Worm (Caenorhabditis elegans): Measurements from ENCODE around the gene C02G6.2.

Gene C02G6.2

DNA sequence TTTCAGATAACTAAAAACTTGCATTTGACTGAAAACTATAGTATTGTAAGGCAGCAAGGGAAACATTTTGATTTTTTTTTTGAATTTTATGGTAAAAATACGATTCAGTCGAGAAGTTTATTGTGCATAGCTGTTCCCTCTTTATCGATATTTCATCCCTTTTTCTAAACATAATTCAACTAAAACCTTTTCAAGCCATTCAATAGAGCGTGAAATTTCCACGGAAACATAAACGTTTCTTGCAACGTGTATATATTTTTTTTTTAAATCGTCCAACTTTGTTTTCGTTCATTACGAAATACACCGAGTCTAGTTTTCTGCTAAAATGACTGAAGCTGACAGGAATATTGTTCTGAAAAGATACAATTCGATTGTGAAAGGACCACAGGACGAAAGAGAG lies at the start of gene C02G6.2:
Gene C02G6.2, plus strand, starts transcription at position 301 of the 400 bp plus-strand sequence.
- TF ChIP-seq ceh-58 (GFP tag; IDR thresholded peaks at IDR 0.05) = no peak
- no peak for TF ChIP-seq nhr-90 (tag; optimal IDR thresholded peaks at IDR 0.05)
- TF ChIP-seq atf-7 (tag; optimal IDR thresholded peaks at IDR 0.05) = no peak
- no peak for TF ChIP-seq ztf-28 (GFP tag; IDR thresholded peaks at IDR 0.05)
- no peak for TF ChIP-seq zim-3 (tag; optimal IDR thresholded peaks at IDR 0.05)
- no peak for TF ChIP-seq fkh-3 (tag; optimal IDR thresholded peaks at IDR 0.05)
- TF ChIP-seq aptf-2 (GFP tag; conservative IDR thresholded peaks at IDR 0.05) = no peak
- TF ChIP-seq pbrm-1 (GFP tag; IDR thresholded peaks at IDR 0.05) = no peak

DNA sequence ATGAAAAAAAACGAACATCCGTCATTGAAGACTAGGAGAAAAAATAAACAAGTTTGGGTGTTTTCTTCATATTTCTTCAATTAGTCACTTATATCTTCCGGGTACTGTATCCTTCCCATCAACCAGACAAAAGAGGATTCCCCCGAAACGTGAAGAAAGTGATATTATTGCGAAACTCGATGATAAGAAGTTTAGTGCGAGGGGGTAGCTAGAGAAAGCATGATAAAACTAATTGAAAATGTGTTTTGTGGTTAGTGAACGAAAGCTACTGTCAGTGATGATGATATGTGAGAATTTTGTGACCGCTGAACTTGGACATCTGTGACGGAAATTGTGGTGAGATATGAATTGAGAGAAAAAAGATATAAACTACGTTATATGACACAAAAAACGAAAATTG lies 48.9 kb upstream of the C02G6.2 start:
- TF ChIP-seq dox-1 (GFP tag; IDR thresholded peaks at IDR 0.05) = 0 out of 2 replicates have a peak, but pooled peaks have one; percentile 16
- peak; percentile 85 for TF ChIP-seq nhr-80 (tag; optimal IDR thresholded peaks at IDR 0.05)
- no peak for TF ChIP-seq K12H6.12 (tag; optimal IDR thresholded peaks at IDR 0.05)
- TF ChIP-seq athp-1 (tag; optimal IDR thresholded peaks at IDR 0.05) = no peak
- peak; percentile 70 for TF ChIP-seq lin-40 (tag; optimal IDR thresholded peaks at IDR 0.05)
- 0 out of 2 replicates have a peak, but pooled peaks have one; percentile 32 for TF ChIP-seq K11D2.4 (GFP tag; IDR thresholded peaks at IDR 0.05)
- TF ChIP-seq cebp-1 (GFP tag; IDR thresholded peaks at IDR 0.05) = peak; percentile 61; the same call in 1 of the 2 replicates
- TF ChIP-seq cebp-1 (tag; optimal IDR thresholded peaks at IDR 0.05) = peak; percentile 87
- TF ChIP-seq mel-28 (tag; optimal IDR thresholded peaks at IDR 0.05; ENCODE audit: borderline replicate concordance) = no peak
- TF ChIP-seq die-1 (tag; optimal IDR thresholded peaks at IDR 0.05) = peak; percentile 14
- TF ChIP-seq somi-1 (GFP tag; optimal IDR thresholded peaks at IDR 0.05) = peak; percentile 67
- TF ChIP-seq ztf-26 (tag; optimal IDR thresholded peaks at IDR 0.05) = peak; percentile 62

DNA sequence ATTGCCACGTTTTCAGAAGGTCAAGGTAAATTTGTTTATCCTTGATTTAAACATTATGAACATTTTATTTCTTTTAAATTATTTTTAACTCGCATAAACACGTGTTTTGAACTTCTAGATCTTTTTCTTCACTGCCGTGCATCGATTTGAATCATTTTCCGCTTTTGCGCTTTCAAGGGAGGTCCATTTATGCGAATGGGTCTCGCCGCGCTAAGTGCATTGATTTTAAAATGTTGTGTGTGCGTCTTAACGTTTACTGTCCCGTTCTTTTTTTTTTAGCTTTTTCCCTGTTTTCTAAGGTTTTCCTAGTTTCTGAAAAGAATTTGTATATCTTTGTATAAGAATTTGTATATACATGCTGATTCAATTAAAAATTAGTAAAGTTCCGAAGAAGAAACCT lies 46.4 kb upstream of the C02G6.2 start:
- TF ChIP-seq madf-6 (GFP tag; IDR thresholded peaks at IDR 0.05) (0 out of 2 replicates have a peak, but pooled peaks have one; percentile 10), Y53G8AR.9 (GFP tag; conservative IDR thresholded peaks at IDR 0.05) (no peak), F57A8.1 (GFP tag; optimal IDR thresholded peaks at IDR 0.05) (no peak), lin-26 (GFP tag; IDR thresholded peaks at IDR 0.05) (no peak), him-1 (tag; optimal IDR thresholded peaks at IDR 0.05) (no peak), C06A6.2 (GFP tag; conservative IDR thresholded peaks at IDR 0.05) (no peak), egl-44 (GFP tag; IDR thresholded peaks at IDR 0.05) (no peak), F33H1.4 (GFP tag; IDR thresholded peaks at IDR 0.05) (peak; percentile 74), zfh-2 (GFP tag; conservative IDR thresholded peaks at IDR 0.05) (no peak), ceh-91 (GFP tag; IDR thresholded peaks at IDR 0.05) (0 out of 2 replicates have a peak, but pooled peaks have one; percentile 37), athp-1 (tag; optimal IDR thresholded peaks at IDR 0.05) (no peak), lin-40 (tag; optimal IDR thresholded peaks at IDR 0.05) (no peak), snpc-1.3 (tag; optimal IDR thresholded peaks at IDR 0.05; ENCODE audit: insufficient read depth) (no peak), lsl-1 (GFP tag; optimal IDR thresholded peaks at IDR 0.05) (peak; percentile 55), B0019.2 (GFP tag; conservative IDR thresholded peaks at IDR 0.05) (no peak), attf-5 (GFP tag; optimal IDR thresholded peaks at IDR 0.05) (no peak), let-526 (GFP tag; IDR thresholded peaks at IDR 0.05) (no peak), hrde-1 (tag; optimal IDR thresholded peaks at IDR 0.05; ENCODE audit: borderline replicate concordance) (no peak), repo-1 (tag; optimal IDR thresholded peaks at IDR 0.05) (no peak), F57C9.4 (tag; optimal IDR thresholded peaks at IDR 0.05) (no peak), F37B4.10 (GFP tag; IDR thresholded peaks at IDR 0.05) (no peak), F23B12.7 (tag; optimal IDR thresholded peaks at IDR 0.05; ENCODE audit: insufficient read depth) (no peak), K11D2.4 (GFP tag; IDR thresholded peaks at IDR 0.05) (no peak), attf-6 (GFP tag; IDR thresholded peaks at IDR 0.05) (no peak), sea-2 (GFP tag; IDR thresholded peaks at IDR 0.05) (no peak), unc-130 (GFP tag; optimal IDR thresholded peaks at IDR 0.05) (no peak), nhr-80 (tag; optimal IDR thresholded peaks at IDR 0.05) (no peak), ama-1 (optimal IDR thresholded peaks at IDR 0.05) (no peak), ama-1 (GFP tag; optimal IDR thresholded peaks at IDR 0.05) (no peak), cebp-2 (GFP tag; IDR thresholded peaks at IDR 0.05) (no peak), let-607 (tag; optimal IDR thresholded peaks at IDR 0.05) (no peak)

Measured in whole organism, young adult.